Fruit fly (Drosophila melanogaster) Kc167 (cell line): ENCODE results near the gene Keap1.

Experiments
- Myc ChIP-seq: fragments of >200 bp; optimal IDR thresholded peaks from 2 replicates; lab custom pipeline; 2017; ENCODE audit warnings: missing external identifiers
- Sin3A ChIP-seq: fragments of >200 bp; optimal IDR thresholded peaks from 2 replicates; lab custom pipeline; 2018; ENCODE audit warnings: missing external identifiers
- h ChIP-seq: fragments of >200 bp; optimal IDR thresholded peaks from 3 replicates; lab custom pipeline; 2018; ENCODE audit warnings: missing external identifiers
- insv ChIP-seq: fragments of >200 bp; optimal IDR thresholded peaks from 3 replicates; lab custom pipeline; 2018; ENCODE audit warnings: missing external identifiers
- psq ChIP-seq: fragments of >200 bp; optimal IDR thresholded peaks from 2 replicates; lab custom pipeline; 2017; ENCODE audit warnings: missing external identifiers
- ttk ChIP-seq: sonication (Bioruptor generic); optimal IDR thresholded peaks from 2 replicates; lab custom pipeline; 2017; ENCODE audit warnings: missing external identifiers

Keap1 gene

DNA sequence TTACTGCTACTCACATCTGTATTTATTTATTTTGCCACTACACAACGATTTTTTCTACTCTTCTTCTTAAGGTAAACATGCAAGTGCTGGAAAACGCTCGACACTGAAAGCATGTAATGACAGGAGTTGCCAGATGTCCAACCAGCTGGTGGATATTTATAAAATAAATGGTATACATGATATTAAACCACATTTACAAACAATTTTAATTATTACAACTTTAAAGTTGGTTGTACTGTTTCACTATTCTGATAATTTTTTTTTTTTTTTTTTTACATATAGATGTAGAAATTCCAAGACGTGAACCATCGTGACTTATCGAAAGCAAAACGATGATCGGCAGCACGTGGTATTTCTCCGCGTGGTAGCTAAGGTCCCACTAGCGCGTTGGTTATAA is at the start of gene Keap1, which contains the start of gene kuk:
TSS of gene Keap1 (minus strand) at position 87 of the 397 bp plus-strand sequence.
TSS of gene kuk (plus strand) at position 386 of the 397 bp plus-strand sequence.
- TF ChIP-seq ttk (lab: Kevin White, UChicago) (no peak), psq (lab: Kevin White, UChicago) (no peak), h (lab: Kevin White, UChicago) (no peak), Sin3A (lab: Kevin White, UChicago) (no peak), insv (lab: Kevin White, UChicago) (no peak), Myc (lab: Kevin White, UChicago) (no peak)

DNA sequence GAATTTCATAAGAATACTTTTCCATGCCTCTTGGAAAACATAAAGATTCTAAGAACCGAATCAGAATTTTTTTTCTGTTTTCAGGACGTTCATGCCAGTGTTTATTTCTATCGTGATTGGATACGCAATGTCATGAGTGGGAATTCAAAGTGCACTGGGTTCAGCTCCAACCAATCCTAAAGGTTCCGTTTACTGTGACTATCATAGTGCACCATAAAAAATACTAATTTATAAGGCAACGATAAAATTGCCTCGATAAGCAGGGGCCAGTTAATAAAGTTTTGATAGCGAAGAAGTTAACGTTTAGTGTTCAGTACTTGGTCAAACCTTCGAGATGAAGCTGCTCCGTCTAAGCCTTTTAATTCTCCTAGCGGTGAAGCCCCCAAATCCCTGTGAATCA is 48.2 kb upstream of the Keap1 start, which contains the start of gene CG31265:
TSS of gene CG31265 (plus strand) at position 301 of the 400 bp plus-strand sequence.
- TF ChIP-seq ttk (lab: Kevin White, UChicago) = no peak
- TF ChIP-seq insv (lab: Kevin White, UChicago) = no peak
- TF ChIP-seq Myc (lab: Kevin White, UChicago) = no peak
- TF ChIP-seq h (lab: Kevin White, UChicago) = no peak
- no peak for TF ChIP-seq Sin3A (lab: Kevin White, UChicago)
- no peak for TF ChIP-seq psq (lab: Kevin White, UChicago)

DNA sequence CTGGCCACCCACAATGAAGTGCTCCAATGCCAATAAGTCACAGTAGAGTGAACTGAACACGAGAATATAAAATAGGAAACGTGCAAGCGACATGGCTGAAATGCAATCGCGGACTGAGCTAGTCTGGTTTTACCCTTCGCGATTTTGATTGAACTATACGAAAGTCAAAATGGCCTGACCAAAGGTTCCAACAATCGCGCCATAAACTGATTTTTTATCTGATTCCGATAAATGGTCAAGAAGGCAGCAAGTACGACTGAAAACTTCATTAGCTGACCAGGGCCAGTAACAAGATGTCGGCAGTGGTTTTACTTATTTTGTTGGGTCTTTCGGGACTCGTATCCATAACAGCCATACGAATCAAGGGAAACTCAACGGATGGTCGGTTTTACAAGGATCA is 47.1 kb upstream of the Keap1 start, which contains the start of the genes CG17477 and CG31269:
TSS of gene CG17477 (minus strand) at position 101 of the 400 bp plus-strand sequence.
TSS of gene CG31269 (plus strand) at position 289 of the 400 bp plus-strand sequence.
- no peak for TF ChIP-seq Myc (lab: Kevin White, UChicago)
- TF ChIP-seq insv (lab: Kevin White, UChicago) = no peak
- no peak for TF ChIP-seq ttk (lab: Kevin White, UChicago)
- TF ChIP-seq Sin3A (lab: Kevin White, UChicago) = no peak
- no peak for TF ChIP-seq h (lab: Kevin White, UChicago)
- no peak for TF ChIP-seq psq (lab: Kevin White, UChicago)

DNA sequence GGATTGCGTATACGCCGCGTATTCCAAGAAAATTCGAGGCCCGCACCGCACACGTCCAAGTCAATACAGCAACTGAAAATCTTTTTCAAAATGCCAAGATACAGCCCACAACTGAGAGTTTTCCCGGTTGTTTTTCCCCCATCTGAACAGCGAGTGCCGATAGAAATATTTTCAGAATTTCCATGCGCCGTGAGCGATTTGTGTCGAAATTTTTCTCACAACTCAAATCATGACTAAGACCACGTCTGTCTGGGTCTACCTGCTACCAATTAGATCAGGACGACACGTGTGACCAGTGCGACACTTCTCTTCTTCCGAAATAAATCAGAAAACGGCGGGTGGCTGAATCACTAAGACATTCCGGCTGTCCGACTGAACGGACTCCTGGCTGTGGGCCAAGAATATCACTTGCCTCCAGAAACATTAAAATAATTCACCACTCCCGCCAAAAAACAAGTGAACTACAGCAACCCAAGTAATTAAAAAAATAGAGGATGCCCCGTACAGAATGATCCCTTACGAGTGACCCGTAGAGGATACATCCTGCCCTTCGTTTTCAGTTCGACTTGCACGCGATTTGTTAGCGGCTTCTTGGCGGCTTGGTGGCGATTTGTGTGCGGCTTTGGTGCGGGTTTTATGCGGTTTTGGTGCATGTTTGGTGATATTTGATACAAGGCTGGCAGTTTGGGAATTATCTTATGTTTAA is 45.7 kb upstream of the Keap1 start, which contains the start of gene cher:
TSS of gene cher (minus strand) at position 51 of the 706 bp plus-strand sequence.
- no peak for TF ChIP-seq ttk (lab: Kevin White, UChicago)
- TF ChIP-seq insv (lab: Kevin White, UChicago) = no peak
- TF ChIP-seq Myc (lab: Kevin White, UChicago) = no peak
- TF ChIP-seq Sin3A (lab: Kevin White, UChicago) = no peak
- no peak for TF ChIP-seq psq (lab: Kevin White, UChicago)
- TF ChIP-seq h (lab: Kevin White, UChicago) = no peak

DNA sequence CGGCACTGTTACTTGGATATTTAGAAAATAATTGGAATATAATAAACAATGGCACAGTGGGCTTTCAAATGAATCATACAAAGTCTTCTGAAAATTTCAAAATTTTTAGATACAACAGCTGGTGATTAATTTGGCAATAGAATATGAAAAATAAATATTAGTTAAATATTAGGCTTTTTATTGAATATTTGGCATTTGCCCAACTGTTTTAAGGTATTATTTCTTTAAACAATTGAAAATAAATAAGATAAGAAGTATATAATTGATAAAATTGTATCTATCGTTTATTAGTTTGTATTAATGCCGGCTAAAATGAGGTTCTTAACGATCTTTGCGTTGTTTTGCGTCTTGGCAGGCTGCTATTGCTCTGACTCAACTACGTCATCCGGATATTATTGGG is 44.4 kb upstream of the Keap1 start, which contains the start of gene CG45079:
TSS of gene CG45079 (plus strand) at position 301 of the 400 bp plus-strand sequence.
- TF ChIP-seq insv (lab: Kevin White, UChicago) (no peak), ttk (lab: Kevin White, UChicago) (no peak), Sin3A (lab: Kevin White, UChicago) (no peak), psq (lab: Kevin White, UChicago) (no peak), Myc (lab: Kevin White, UChicago) (no peak), h (lab: Kevin White, UChicago) (no peak)

DNA sequence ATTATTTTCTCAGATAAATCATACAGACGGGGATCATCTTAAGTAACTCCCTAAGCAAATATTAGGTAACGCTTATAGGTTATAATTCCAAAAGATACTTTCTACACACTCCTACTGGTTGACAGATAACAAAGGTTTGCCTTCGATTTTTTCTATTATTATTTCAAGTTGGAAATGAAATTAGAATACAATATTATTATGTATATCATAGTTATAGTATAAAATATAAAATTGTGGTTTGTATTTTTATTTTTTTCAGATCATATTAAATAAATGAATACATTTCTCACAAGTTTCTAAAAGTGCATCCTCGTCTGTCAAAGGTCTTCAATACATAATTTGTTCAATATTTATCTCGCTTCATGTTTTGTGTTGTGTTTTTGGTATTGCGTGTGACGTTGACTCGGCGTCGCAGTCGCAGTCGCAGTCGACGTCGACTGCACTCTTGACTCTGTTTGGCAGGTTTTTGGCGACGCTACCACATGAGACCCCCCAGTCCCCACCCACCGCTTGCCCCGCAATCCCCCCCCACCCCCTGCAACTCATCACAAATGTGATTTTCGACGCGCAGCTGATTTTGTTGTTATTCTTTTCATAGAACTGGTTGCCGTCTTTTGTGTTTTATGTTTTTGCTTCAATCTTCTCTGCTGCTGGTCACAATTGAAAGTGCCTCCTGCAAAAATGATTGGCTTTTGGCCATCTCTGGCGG is 43.2 kb upstream of the Keap1 start:
- TF ChIP-seq insv (lab: Kevin White, UChicago) = no peak
- no peak for TF ChIP-seq Myc (lab: Kevin White, UChicago)
- no peak for TF ChIP-seq psq (lab: Kevin White, UChicago)
- TF ChIP-seq Sin3A (lab: Kevin White, UChicago) = no peak
- TF ChIP-seq ttk (lab: Kevin White, UChicago) = no peak
- TF ChIP-seq h (lab: Kevin White, UChicago) = no peak

DNA sequence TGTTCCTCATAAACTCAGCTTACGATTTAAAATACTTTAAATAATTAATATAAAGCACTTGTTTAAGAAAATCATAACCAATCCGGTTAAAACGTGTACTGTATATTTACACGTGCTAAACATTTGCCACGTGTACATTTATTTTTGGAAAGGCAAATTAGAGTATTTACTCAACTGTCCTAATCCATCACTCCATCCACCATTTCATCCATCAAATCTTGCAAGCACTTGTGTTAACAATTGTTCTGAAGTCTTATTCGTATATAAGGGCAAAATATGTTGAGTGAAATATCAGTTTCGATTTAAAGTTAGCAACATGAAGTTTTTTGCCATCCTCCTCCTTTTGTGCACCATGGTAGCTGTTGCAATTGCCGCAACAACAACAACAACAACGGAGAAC is 41.5 kb upstream of the Keap1 start, which contains the start of gene CG42779:
TSS of gene CG42779 (plus strand) at position 301 of the 400 bp plus-strand sequence.
- no peak for TF ChIP-seq ttk (lab: Kevin White, UChicago)
- no peak for TF ChIP-seq h (lab: Kevin White, UChicago)
- TF ChIP-seq insv (lab: Kevin White, UChicago) = no peak
- TF ChIP-seq psq (lab: Kevin White, UChicago) = no peak
- no peak for TF ChIP-seq Sin3A (lab: Kevin White, UChicago)
- no peak for TF ChIP-seq Myc (lab: Kevin White, UChicago)

DNA sequence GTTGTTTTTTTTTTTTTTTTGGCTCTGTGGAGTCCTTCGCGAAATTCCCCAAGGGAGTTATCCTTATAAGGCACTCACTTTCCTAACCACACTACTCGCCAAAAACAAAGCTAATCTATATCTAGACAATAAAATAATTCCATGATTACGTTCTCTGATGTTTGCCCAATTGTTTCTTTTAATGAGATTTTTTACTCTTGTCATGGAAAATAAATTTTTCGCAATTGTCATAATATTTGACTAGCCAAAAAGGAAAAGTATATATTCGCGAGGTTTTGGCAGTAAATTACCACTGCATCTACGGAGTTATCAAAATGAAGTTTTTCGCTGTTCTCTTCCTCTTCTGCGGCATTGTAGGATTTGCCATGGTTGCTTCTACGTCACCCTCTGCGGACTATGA is 40.4 kb upstream of the Keap1 start, which contains the start of gene CG34278:
TSS of gene CG34278 (plus strand) at position 301 of the 400 bp plus-strand sequence.
- TF ChIP-seq psq (lab: Kevin White, UChicago) = no peak
- TF ChIP-seq Myc (lab: Kevin White, UChicago) = no peak
- no peak for TF ChIP-seq ttk (lab: Kevin White, UChicago)
- TF ChIP-seq Sin3A (lab: Kevin White, UChicago) = no peak
- no peak for TF ChIP-seq insv (lab: Kevin White, UChicago)
- no peak for TF ChIP-seq h (lab: Kevin White, UChicago)

DNA sequence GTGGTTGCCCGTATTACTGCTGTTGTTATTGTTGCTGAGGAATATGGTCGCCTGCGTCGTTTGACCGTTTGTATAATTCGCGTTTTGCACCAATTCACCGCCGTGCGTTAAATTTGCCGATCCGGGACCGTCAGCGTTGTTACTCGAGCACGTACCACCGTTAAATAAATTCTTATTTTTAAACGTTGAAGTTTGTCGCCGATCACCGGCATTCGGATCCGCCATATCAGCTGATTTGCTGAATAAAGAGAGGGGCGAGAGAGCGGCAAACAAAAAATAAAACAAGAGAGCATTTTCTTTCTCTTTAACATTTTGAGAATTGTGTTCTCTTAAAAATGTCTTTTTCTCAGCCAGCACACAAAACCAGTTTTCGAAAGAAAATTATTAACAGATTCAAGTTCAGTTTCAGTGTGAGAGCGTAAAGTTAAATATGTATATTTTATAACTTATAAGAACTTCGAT is 39.2 kb upstream of the Keap1 start:
- TF ChIP-seq h (lab: Kevin White, UChicago) = no peak
- no peak for TF ChIP-seq Sin3A (lab: Kevin White, UChicago)
- TF ChIP-seq psq (lab: Kevin White, UChicago) = no peak
- TF ChIP-seq ttk (lab: Kevin White, UChicago) = no peak
- no peak for TF ChIP-seq insv (lab: Kevin White, UChicago)
- TF ChIP-seq Myc (lab: Kevin White, UChicago) = no peak

DNA sequence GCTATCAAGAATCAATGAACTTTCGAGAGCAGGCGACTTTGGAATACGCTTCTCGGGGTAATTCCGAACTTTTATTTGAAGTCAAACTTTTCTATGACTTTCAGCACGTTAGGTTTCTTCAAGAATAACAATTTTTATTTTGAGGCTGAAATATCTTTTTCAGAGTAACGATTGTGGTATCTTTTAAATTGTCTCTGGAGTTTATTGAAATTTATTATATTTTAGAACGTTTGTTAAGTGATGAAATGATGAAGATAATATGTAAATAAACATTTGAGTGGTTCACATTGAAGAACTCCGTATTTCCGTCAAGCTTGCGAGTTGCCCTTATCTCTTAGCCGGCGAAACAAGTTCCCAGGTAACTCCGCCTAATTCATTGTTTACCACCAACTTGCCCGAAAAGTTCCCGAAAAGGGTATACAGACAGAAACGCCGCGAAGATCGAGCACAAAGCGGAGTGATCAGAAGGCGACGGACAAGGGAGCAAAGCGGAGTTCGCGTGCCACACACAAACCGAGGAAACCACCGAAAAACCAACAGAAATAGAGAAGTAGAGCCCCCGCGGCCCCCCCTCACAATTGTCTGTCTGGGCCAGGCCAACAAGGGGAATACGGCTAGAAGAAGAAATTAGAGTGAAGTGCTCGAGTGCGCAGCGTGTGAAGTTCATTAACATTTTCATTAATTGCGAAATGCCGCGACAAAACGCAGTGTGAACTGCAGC is 38.0 kb upstream of the Keap1 start:
- TF ChIP-seq insv (lab: Kevin White, UChicago) (no peak), Myc (lab: Kevin White, UChicago) (no peak), psq (lab: Kevin White, UChicago) (no peak), ttk (lab: Kevin White, UChicago) (no peak), h (lab: Kevin White, UChicago) (no peak), Sin3A (lab: Kevin White, UChicago) (no peak)
